Worm (Caenorhabditis elegans) whole organism, L1 larva: ENCODE measurements around the gene clec-148.

Source experiments
- F16B12.6 ChIP-seq: fragments of 150-350 bp; optimal IDR thresholded peaks from 2 replicates; lab custom pipeline; 2014; ENCODE audit warnings: missing biosample characterization, missing genetic modification characterization
- elt-2 ChIP-seq: sonication (generic microtip); optimal IDR thresholded peaks from 2 replicates; lab custom pipeline; 2016; ENCODE audit warnings: missing genetic modification characterization, mild to moderate bottlenecking, inconsistent platforms, missing compliant biosample characterization, missing genetic modification reagents
- elt-3 ChIP-seq, 6 experiments: fragments of 150-350 bp in 1 of 6; sonication (generic microtip); optimal IDR thresholded peaks; 2 replicates each; lab custom pipeline; 2017 to 2018; ENCODE audit warnings: missing biosample characterization in 6 of 6, missing genetic modification characterization in 6 of 6, inconsistent platforms in 1 of 6
- fkh-10 ChIP-seq: sonication (generic microtip); optimal IDR thresholded peaks from 2 replicates; lab custom pipeline; 2017; ENCODE audit warnings: missing biosample characterization, missing genetic modification reagents, missing genetic modification characterization
- hlh-17 ChIP-seq: fragments of 200-800 bp; sonication (Bioruptor generic); optimal IDR thresholded peaks from 2 replicates; lab custom pipeline; 2018; ENCODE audit warnings: missing genetic modification characterization, mild to moderate bottlenecking, missing compliant biosample characterization, moderate library complexity, borderline replicate concordance
- lin-15B ChIP-seq: fragments of 150-350 bp; sonication (generic microtip); optimal IDR thresholded peaks from 3 replicates; lab custom pipeline; 2014; ENCODE audit warnings: missing biosample characterization, missing genetic modification characterization
- lir-3 ChIP-seq: sonication (generic microtip); optimal IDR thresholded peaks from 2 replicates; lab custom pipeline; 2016; ENCODE audit warnings: mild to moderate bottlenecking, missing genetic modification characterization, moderate library complexity, missing compliant biosample characterization; ENCODE audit not compliant: poor library complexity
- mdl-1 ChIP-seq, 2 experiments: fragments of 150-350 bp; optimal IDR thresholded peaks; 2 replicates each; lab custom pipeline; 2014 to 2017; ENCODE audit warnings: missing biosample characterization in 2 of 2, missing genetic modification characterization in 2 of 2, inconsistent platforms in 1 of 2
- mef-2 ChIP-seq: fragments of 150-350 bp; optimal IDR thresholded peaks from 2 replicates; lab custom pipeline; 2014; ENCODE audit warnings: missing biosample characterization, missing genetic modification characterization
- skn-1 ChIP-seq: fragments of 150-350 bp; optimal IDR thresholded peaks from 2 replicates; lab custom pipeline; 2014; ENCODE audit warnings: missing biosample characterization, missing genetic modification characterization
- tbx-2 ChIP-seq: sonication (generic microtip); optimal IDR thresholded peaks from 2 replicates; lab custom pipeline; 2016; ENCODE audit warnings: missing genetic modification characterization, missing compliant biosample characterization
- unc-130 ChIP-seq: fragments of 150-350 bp; optimal IDR thresholded peaks from 2 replicates; lab custom pipeline; 2017; ENCODE audit warnings: missing biosample characterization, missing genetic modification characterization, inconsistent platforms
- zip-4 ChIP-seq: fragments of 200-800 bp; sonication (Bioruptor generic); optimal IDR thresholded peaks from 2 replicates; lab custom pipeline; 2018; ENCODE audit warnings: mild to moderate bottlenecking, missing genetic modification characterization, moderate library complexity, missing compliant biosample characterization

DNA sequence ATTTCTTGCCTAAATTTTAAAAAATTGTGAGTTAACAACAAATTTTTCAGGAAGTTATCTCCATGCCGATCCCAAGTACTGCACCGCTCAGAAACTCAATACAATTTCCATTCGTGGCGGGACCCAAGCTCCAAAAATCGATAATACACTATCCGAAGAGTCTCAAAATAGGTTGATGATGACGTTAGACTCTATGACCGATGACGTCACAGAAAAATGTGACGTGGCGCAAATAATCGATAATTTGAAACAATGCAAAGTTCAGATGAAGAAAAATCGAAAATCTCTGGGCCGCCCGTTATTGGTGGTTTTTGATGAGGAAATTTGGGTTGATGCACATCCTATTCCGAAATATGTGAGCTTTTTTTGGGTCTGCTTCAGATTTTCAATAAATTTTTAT, 8.7 kb upstream of the clec-148 start:
- TF ChIP-seq elt-3 (tag; optimal IDR thresholded peaks at IDR 0.05; lab: Kevin White, UChicago) (no peak), hlh-17 (GFP tag; lab: Kevin White, UChicago) (no peak), lin-15B (no peak), zip-4 (GFP tag; lab: Kevin White, UChicago) (no peak), unc-130 (tag; lab: Kevin White, UChicago) (no peak), skn-1 (tag; lab: Kevin White, UChicago) (no peak), lir-3 (no peak), tbx-2 (tag; lab: Kevin White, UChicago) (no peak), fkh-10 (GFP tag; lab: Kevin White, UChicago) (no peak), mdl-1 (tag; optimal IDR thresholded peaks at IDR 0.05; lab: Kevin White, UChicago) (no peak), elt-2 (tag; lab: Kevin White, UChicago) (no peak), mef-2 (tag; lab: Kevin White, UChicago) (no peak), F16B12.6 (tag; lab: Kevin White, UChicago) (no peak)
